Worm (Caenorhabditis elegans): Measurements from ENCODE around the gene H32C10.1.

H32C10.1 gene

ce11 chrIV:5923112-5923511, 11.0 kb upstream of the H32C10.1 start:
- TF ChIP-seq unc-62 (GFP tag; optimal IDR thresholded peaks at IDR 0.05) (peak; percentile 63), cnd-1 (tag; optimal IDR thresholded peaks at IDR 0.05) (no peak)

- TF ChIP-seq lsy-2 (tag; optimal IDR thresholded peaks at IDR 0.05) (no peak), elt-1 (tag; optimal IDR thresholded peaks at IDR 0.05; ENCODE audit: borderline replicate concordance, insufficient read depth) (peak; percentile 13)
These were observed 9.9 kb upstream of the H32C10.1 start for ce11 chrIV:5924241-5924640.

- no peak for TF ChIP-seq nhr-237 (tag; optimal IDR thresholded peaks at IDR 0.05)
- TF ChIP-seq nhr-28 (tag; optimal IDR thresholded peaks at IDR 0.05) = no peak
- TF ChIP-seq elt-3 (tag; optimal IDR thresholded peaks at IDR 0.05) = no peak
- TF ChIP-seq zip-8 (tag; optimal IDR thresholded peaks at IDR 0.05) = no peak
- TF ChIP-seq unc-120 (tag; optimal IDR thresholded peaks at IDR 0.05; ENCODE audit: poor library complexity, severe bottlenecking) = no peak
- no peak for TF ChIP-seq pha-4 (tag; optimal IDR thresholded peaks at IDR 0.05)
- TF ChIP-seq flh-1 (GFP tag; optimal IDR thresholded peaks at IDR 0.05) = no peak
- TF ChIP-seq hlh-1 (tag; optimal IDR thresholded peaks at IDR 0.05) = no peak
- no peak for TF ChIP-seq drap-1 (GFP tag; optimal IDR thresholded peaks at IDR 0.05)
- no peak for TF ChIP-seq nhr-76 (tag; optimal IDR thresholded peaks at IDR 0.05)
- no peak for TF ChIP-seq mep-1 (tag; optimal IDR thresholded peaks at IDR 0.05)
- TF ChIP-seq unc-39 (tag; optimal IDR thresholded peaks at IDR 0.05) = no peak
- no peak for TF ChIP-seq lsy-2 (tag; optimal IDR thresholded peaks at IDR 0.05)
- TF ChIP-seq cnd-1 (tag; optimal IDR thresholded peaks at IDR 0.05) = peak; percentile 69
- TF ChIP-seq elt-1 (tag; optimal IDR thresholded peaks at IDR 0.05; ENCODE audit: borderline replicate concordance, insufficient read depth) = no peak
- peak; percentile 82 for TF ChIP-seq ces-1 (GFP tag; optimal IDR thresholded peaks at IDR 0.05)
- no peak for TF ChIP-seq M03D4.4 (tag; optimal IDR thresholded peaks at IDR 0.05)
- peak; percentile 69 for TF ChIP-seq ceh-43 (GFP tag; optimal IDR thresholded peaks at IDR 0.05)
- TF ChIP-seq ham-2 (GFP tag; optimal IDR thresholded peaks at IDR 0.05) = no peak
- peak; percentile 62 for TF ChIP-seq blmp-1 (tag; optimal IDR thresholded peaks at IDR 0.05)
- no peak for TF ChIP-seq mab-5 (tag; optimal IDR thresholded peaks at IDR 0.05)
- peak; percentile 88 for TF ChIP-seq sptf-1 (tag; optimal IDR thresholded peaks at IDR 0.05)
- TF ChIP-seq lin-32 (GFP tag; optimal IDR thresholded peaks at IDR 0.05) = no peak
These were observed 7.5 kb upstream of the H32C10.1 start for ce11 chrIV:5926643-5927042.

- TF ChIP-seq ceh-43 (GFP tag; optimal IDR thresholded peaks at IDR 0.05) (no peak), ces-1 (GFP tag; optimal IDR thresholded peaks at IDR 0.05) (peak; percentile 95), elt-1 (tag; optimal IDR thresholded peaks at IDR 0.05; ENCODE audit: borderline replicate concordance, insufficient read depth) (no peak)
These were observed 6.3 kb upstream of the H32C10.1 start for ce11 chrIV:5927805-5928204.

- TF ChIP-seq ceh-39 (tag; optimal IDR thresholded peaks at IDR 0.05) = no peak
- TF ChIP-seq snpc-4 (tag; optimal IDR thresholded peaks at IDR 0.05) = no peak
- no peak for TF ChIP-seq ceh-43 (GFP tag; optimal IDR thresholded peaks at IDR 0.05)
- TF ChIP-seq nhr-237 (tag; optimal IDR thresholded peaks at IDR 0.05) = no peak
- no peak for TF ChIP-seq hlh-1 (tag; optimal IDR thresholded peaks at IDR 0.05)
- TF ChIP-seq flh-1 (GFP tag; optimal IDR thresholded peaks at IDR 0.05) = no peak
- no peak for TF ChIP-seq unc-62 (GFP tag; optimal IDR thresholded peaks at IDR 0.05)
- peak; percentile 58 for TF ChIP-seq lin-32 (GFP tag; optimal IDR thresholded peaks at IDR 0.05)
- no peak for TF ChIP-seq elt-3 (tag; optimal IDR thresholded peaks at IDR 0.05)
These were observed 5.2 kb upstream of the H32C10.1 start for ce11 chrIV:5928957-5929356.

ce11 chrIV:5930345-5930744, 3.8 kb upstream of the H32C10.1 start, which contains the start of gene lin-33:
lin-33 (plus strand) TSS chrIV:5930645.
- TF ChIP-seq cnd-1 (tag; optimal IDR thresholded peaks at IDR 0.05) = no peak
- no peak for TF ChIP-seq M03D4.4 (tag; optimal IDR thresholded peaks at IDR 0.05)
- TF ChIP-seq ham-2 (GFP tag; optimal IDR thresholded peaks at IDR 0.05) = no peak
- TF ChIP-seq unc-39 (tag; optimal IDR thresholded peaks at IDR 0.05) = no peak
- no peak for TF ChIP-seq nhr-28 (tag; optimal IDR thresholded peaks at IDR 0.05)
- TF ChIP-seq tbx-8 (GFP tag; optimal IDR thresholded peaks at IDR 0.05) = no peak
- TF ChIP-seq zip-8 (tag; optimal IDR thresholded peaks at IDR 0.05) = no peak
- no peak for TF ChIP-seq nhr-2 (tag; optimal IDR thresholded peaks at IDR 0.05)
- no peak for TF ChIP-seq nhr-12 (tag; optimal IDR thresholded peaks at IDR 0.05)
- no peak for TF ChIP-seq mab-5 (tag; optimal IDR thresholded peaks at IDR 0.05)
- TF ChIP-seq ztf-11 (tag; optimal IDR thresholded peaks at IDR 0.05) = no peak
- TF ChIP-seq hlh-1 (tag; optimal IDR thresholded peaks at IDR 0.05) = no peak
- no peak for TF ChIP-seq nhr-76 (tag; optimal IDR thresholded peaks at IDR 0.05)
